Worm (Caenorhabditis elegans) whole organism, L2 larva: Measurements from ENCODE around the gene F40G9.8.
A peak's percentile ranks its signal among the peaks of the same experiment; 100 is the strongest.

Experiments used
- C34F6.9 ChIP-seq: fragments of 150-350 bp; optimal IDR thresholded peaks from 2 replicates; lab custom pipeline; 2014; ENCODE audit warnings: missing biosample characterization, missing genetic modification characterization
- F13H6.1 ChIP-seq: sonication (generic microtip); optimal IDR thresholded peaks from 2 replicates; lab custom pipeline; 2016; ENCODE audit warnings: missing genetic modification characterization, missing compliant biosample characterization
- ZK546.5 ChIP-seq: sonication (generic microtip); optimal IDR thresholded peaks from 2 replicates; lab custom pipeline; 2017; ENCODE audit warnings: missing biosample characterization, missing genetic modification characterization
- alr-1 ChIP-seq: fragments of 150-350 bp; optimal IDR thresholded peaks from 2 replicates; lab custom pipeline; 2014; ENCODE audit warnings: missing biosample characterization, missing genetic modification characterization
- aly-2 ChIP-seq: fragments of 150-350 bp; optimal IDR thresholded peaks from 2 replicates; lab custom pipeline; 2014; ENCODE audit warnings: missing biosample characterization, missing genetic modification characterization
- ama-1 ChIP-seq: fragments of 150-350 bp; optimal IDR thresholded peaks from 2 replicates; lab custom pipeline; 2018; ENCODE audit warnings: inconsistent platforms
- blmp-1 ChIP-seq: sonication (generic microtip); optimal IDR thresholded peaks from 2 replicates; lab custom pipeline; 2017; ENCODE audit warnings: missing genetic modification characterization, mild to moderate bottlenecking, missing compliant biosample characterization, antibody characterized with exemption, moderate library complexity; ENCODE audit not compliant: insufficient read depth
- ceh-82 ChIP-seq: fragments of 150-350 bp; optimal IDR thresholded peaks from 2 replicates; lab custom pipeline; 2014; ENCODE audit warnings: missing biosample characterization, missing genetic modification characterization
- crh-2 ChIP-seq: sonication (generic microtip); optimal IDR thresholded peaks from 2 replicates; lab custom pipeline; 2017; ENCODE audit warnings: missing biosample characterization, missing genetic modification characterization
- dmd-4 ChIP-seq: sonication (generic microtip); optimal IDR thresholded peaks from 2 replicates; lab custom pipeline; 2017; ENCODE audit warnings: missing biosample characterization, missing genetic modification characterization
- elt-1 ChIP-seq: fragments of 150-350 bp; optimal IDR thresholded peaks from 2 replicates; lab custom pipeline; 2014; ENCODE audit warnings: missing biosample characterization, missing genetic modification characterization
- elt-3 ChIP-seq: sonication (generic microtip); optimal IDR thresholded peaks from 2 replicates; lab custom pipeline; 2017; ENCODE audit warnings: missing biosample characterization, missing genetic modification characterization
- fos-1 ChIP-seq: fragments of 150-350 bp; optimal IDR thresholded peaks from 2 replicates; lab custom pipeline; 2014; ENCODE audit warnings: missing biosample characterization, missing genetic modification characterization
- lin-39 ChIP-seq: fragments of 150-350 bp; optimal IDR thresholded peaks from 2 replicates; lab custom pipeline; 2014; ENCODE audit warnings: missing biosample characterization, missing genetic modification reagents, missing genetic modification characterization
- mab-5 ChIP-seq: fragments of 150-350 bp; optimal IDR thresholded peaks from 2 replicates; lab custom pipeline; 2014; ENCODE audit warnings: missing biosample characterization, missing genetic modification characterization
- mbf-1 ChIP-seq: sonication (generic microtip); optimal IDR thresholded peaks from 2 replicates; lab custom pipeline; 2017; ENCODE audit warnings: missing biosample characterization, missing genetic modification characterization
- nhr-12 ChIP-seq: fragments of 150-350 bp; optimal IDR thresholded peaks from 2 replicates; lab custom pipeline; 2014; ENCODE audit warnings: missing biosample characterization, missing genetic modification characterization
- nhr-129 ChIP-seq: fragments of 150-350 bp; optimal IDR thresholded peaks from 2 replicates; lab custom pipeline; 2014; ENCODE audit warnings: missing biosample characterization, missing genetic modification characterization
- nhr-21 ChIP-seq: fragments of 150-350 bp; optimal IDR thresholded peaks from 2 replicates; lab custom pipeline; 2014; ENCODE audit warnings: missing biosample characterization, missing genetic modification characterization
- nhr-23 ChIP-seq: fragments of 150-350 bp; optimal IDR thresholded peaks from 2 replicates; lab custom pipeline; 2014; ENCODE audit warnings: missing biosample characterization, missing genetic modification reagents, missing genetic modification characterization
- nhr-237 ChIP-seq: fragments of 150-350 bp; optimal IDR thresholded peaks from 2 replicates; lab custom pipeline; 2014; ENCODE audit warnings: missing biosample characterization, missing genetic modification characterization
- nhr-25 ChIP-seq: fragments of 150-350 bp; sonication (generic microtip); optimal IDR thresholded peaks from 3 replicates; lab custom pipeline; 2014; ENCODE audit warnings: missing biosample characterization, missing genetic modification characterization
- nhr-6 ChIP-seq: fragments of 150-350 bp; optimal IDR thresholded peaks from 2 replicates; lab custom pipeline; 2014; ENCODE audit warnings: missing biosample characterization, missing genetic modification characterization
- nhr-77 ChIP-seq: fragments of 150-350 bp; optimal IDR thresholded peaks from 2 replicates; lab custom pipeline; 2014; ENCODE audit warnings: missing biosample characterization, missing genetic modification characterization
- peb-1 ChIP-seq: fragments of 150-350 bp; optimal IDR thresholded peaks from 2 replicates; lab custom pipeline; 2014; ENCODE audit warnings: missing biosample characterization, missing genetic modification characterization
- sem-4 ChIP-seq: fragments of 150-350 bp; optimal IDR thresholded peaks from 2 replicates; lab custom pipeline; 2014; ENCODE audit warnings: missing biosample characterization, missing genetic modification reagents, missing genetic modification characterization
- snpc-4 ChIP-seq: fragments of 150-350 bp; optimal IDR thresholded peaks from 2 replicates; lab custom pipeline; 2014; ENCODE audit warnings: missing biosample characterization, missing genetic modification characterization
- unc-39 ChIP-seq: fragments of 150-350 bp; optimal IDR thresholded peaks from 2 replicates; lab custom pipeline; 2014; ENCODE audit warnings: missing biosample characterization, missing genetic modification characterization
- unc-62 ChIP-seq: fragments of 150-350 bp; optimal IDR thresholded peaks from 2 replicates; lab custom pipeline; 2014; ENCODE audit warnings: missing biosample characterization, missing genetic modification reagents, missing genetic modification characterization
- zag-1 ChIP-seq: fragments of 150-350 bp; optimal IDR thresholded peaks from 2 replicates; lab custom pipeline; 2014; ENCODE audit warnings: missing biosample characterization, missing genetic modification characterization
- ztf-1 ChIP-seq: fragments of 200-800 bp; sonication (Bioruptor generic); conservative IDR thresholded peaks from 2 replicates; pipeline ENCODE4 v1.3.6; 2022; ENCODE audit warnings: missing genetic modification characterization, missing compliant biosample characterization

F40G9.8 gene

DNA sequence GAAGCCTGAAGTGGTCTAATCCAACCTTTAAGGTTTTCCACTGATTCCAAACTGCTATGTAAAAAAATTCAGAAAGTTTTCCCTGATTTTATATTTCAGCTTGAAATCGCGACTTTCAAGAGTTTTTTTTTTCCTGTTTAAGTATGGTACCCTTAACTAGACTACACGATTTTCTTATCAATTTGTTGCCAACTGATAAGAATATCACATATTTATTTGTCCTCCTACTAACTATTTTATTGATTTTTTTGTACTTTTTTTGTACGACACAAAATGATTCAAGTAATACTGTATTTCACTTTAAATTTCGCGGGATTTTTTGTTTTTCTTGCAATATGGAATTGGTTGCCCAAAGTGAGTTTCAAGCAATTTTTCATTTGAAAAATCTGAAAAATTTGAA, 18.4 kb upstream of the F40G9.8 start:
- TF ChIP-seq fos-1: peak; percentile 35
- no peak for TF ChIP-seq peb-1
- no peak for TF ChIP-seq elt-3
- TF ChIP-seq dmd-4 (tag; lab: Kevin White, UChicago): no peak
- TF ChIP-seq, all 48 proteins: peak for 1

DNA sequence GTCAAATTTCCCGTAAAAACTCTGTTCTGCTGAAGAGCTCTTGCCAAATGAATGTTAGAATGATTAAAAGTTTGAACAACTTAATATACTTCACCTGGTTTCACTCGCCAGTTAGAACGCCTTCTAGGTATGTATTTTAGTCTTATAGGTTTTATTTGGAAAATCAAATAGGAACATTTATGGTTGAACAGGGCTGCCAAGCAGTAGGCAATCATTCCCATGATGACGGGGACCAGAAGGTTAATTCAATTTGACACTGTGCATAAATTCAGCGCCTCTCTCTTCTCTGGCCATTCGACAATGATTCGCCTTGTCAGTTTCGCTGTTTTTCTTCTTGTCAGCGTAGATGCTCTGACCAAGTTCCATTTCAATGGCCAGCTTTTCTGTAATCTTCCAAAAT, 17.4 kb upstream of the F40G9.8 start, which contains the start of gene F40G9.15:
F40G9.15 (plus strand) TSS at position 301 of the 400 bp plus-strand sequence.
- TF ChIP-seq peb-1 (no peak), dmd-4 (tag; lab: Kevin White, UChicago) (no peak), sem-4 (tag; lab: Kevin White, UChicago) (no peak), mbf-1 (tag; lab: Kevin White, UChicago) (no peak), alr-1 (tag; lab: Kevin White, UChicago) (no peak), nhr-129 (tag; lab: Kevin White, UChicago) (no peak), lin-39 (tag; lab: Kevin White, UChicago) (no peak), elt-3 (no peak)
- TF ChIP-seq, all 48 proteins: peak for 0

DNA sequence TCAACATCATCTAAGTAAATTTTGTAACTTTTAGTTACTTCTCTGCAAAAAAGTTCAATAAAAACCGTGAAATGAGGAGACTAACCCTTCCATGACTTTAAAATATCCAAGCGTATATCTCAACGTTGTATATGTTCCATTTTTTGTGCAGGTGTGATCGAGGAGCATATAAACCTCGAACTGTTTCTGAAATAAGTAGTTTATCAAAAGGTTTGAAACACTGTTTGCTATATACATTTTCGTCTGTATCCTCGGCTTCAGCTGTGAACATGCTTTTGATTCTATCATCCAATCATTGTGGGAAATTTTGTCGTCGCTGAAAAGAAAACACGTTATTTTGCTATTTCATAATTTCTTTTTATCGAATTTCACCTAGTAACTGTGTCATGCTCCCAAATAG, 16.3 kb upstream of the F40G9.8 start, which contains the start of gene F40G9.5:
F40G9.5 (plus strand) TSS at position 301 of the 400 bp plus-strand sequence.
- TF ChIP-seq sem-4 (tag; lab: Kevin White, UChicago): no peak
- no peak for TF ChIP-seq elt-1
- no peak for TF ChIP-seq nhr-77 (tag; lab: Kevin White, UChicago)
- no peak for TF ChIP-seq F13H6.1 (tag; lab: Kevin White, UChicago)
- no peak for TF ChIP-seq nhr-237 (tag; lab: Kevin White, UChicago)
- no peak for TF ChIP-seq fos-1
- no peak for TF ChIP-seq ztf-1
- no peak for TF ChIP-seq C34F6.9
- TF ChIP-seq nhr-25: no peak
- no peak for TF ChIP-seq mab-5
- no peak for TF ChIP-seq lin-39 (tag; lab: Kevin White, UChicago)
- TF ChIP-seq, all 48 proteins: peak for 0

DNA sequence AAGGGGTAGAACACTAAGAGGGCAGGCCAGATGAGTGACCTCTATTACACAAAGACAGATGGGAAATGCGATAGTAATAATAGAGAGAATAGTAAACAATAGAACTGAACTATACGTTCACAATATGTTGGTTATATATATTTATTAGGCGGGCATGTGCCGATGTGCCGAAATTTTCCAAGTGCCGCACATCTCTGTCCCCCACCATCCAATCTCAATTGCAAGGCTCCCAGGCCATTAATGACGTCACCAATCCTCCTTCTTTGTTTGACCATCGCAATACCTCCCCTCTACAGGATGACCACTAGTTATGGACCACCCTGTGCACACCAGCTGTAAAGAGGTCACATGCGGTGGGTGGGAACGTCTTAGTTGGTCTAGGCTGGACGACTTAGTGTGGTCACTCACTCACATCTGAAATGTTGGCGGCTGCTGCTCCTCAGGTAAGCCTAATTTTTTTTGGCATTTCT, 14.5 kb upstream of the F40G9.8 start, which contains the start of gene F40G9.6:
F40G9.6 (plus strand) TSS at position 420 of the 470 bp plus-strand sequence.
- TF ChIP-seq mab-5 (no peak), nhr-21 (tag; lab: Kevin White, UChicago) (no peak), crh-2 (tag; lab: Kevin White, UChicago) (no peak), elt-3 (no peak), dmd-4 (tag; lab: Kevin White, UChicago) (no peak)

DNA sequence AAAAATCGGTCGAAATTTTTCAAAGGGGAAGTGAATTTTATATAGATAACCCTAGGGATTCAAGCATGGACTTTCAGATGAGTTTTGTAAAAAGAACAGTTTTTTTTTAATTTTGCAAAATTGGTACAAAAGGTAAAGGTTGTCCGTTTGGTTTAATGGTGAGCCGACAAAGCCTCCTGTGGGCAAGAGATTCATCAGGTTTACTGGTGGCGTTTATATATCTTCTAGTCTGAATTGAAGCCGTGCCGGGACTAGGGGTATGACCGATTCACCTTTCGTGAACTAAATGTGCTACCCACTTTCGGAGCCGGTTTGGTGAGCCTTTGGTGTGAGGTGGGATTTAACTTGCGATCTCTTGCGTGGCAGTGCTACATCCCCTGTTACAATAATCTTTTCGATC, 13.5 kb upstream of the F40G9.8 start:
- no peak for TF ChIP-seq ZK546.5
- TF ChIP-seq zag-1 (tag; lab: Kevin White, UChicago): no peak
- TF ChIP-seq unc-62 (GFP tag; lab: Kevin White, UChicago): no peak
- TF ChIP-seq C34F6.9: no peak
- no peak for TF ChIP-seq nhr-6 (tag; lab: Kevin White, UChicago)
- no peak for TF ChIP-seq nhr-23 (tag; lab: Kevin White, UChicago)
- no peak for TF ChIP-seq fos-1
- no peak for TF ChIP-seq nhr-12
- no peak for TF ChIP-seq ceh-82 (tag; lab: Kevin White, UChicago)
- no peak for TF ChIP-seq sem-4 (tag; lab: Kevin White, UChicago)
- TF ChIP-seq lin-39 (tag; lab: Kevin White, UChicago): no peak
- no peak for TF ChIP-seq ama-1 (lab: Kevin White, UChicago)
- TF ChIP-seq F13H6.1 (tag; lab: Kevin White, UChicago): no peak
- TF ChIP-seq aly-2: no peak
- no peak for TF ChIP-seq nhr-77 (tag; lab: Kevin White, UChicago)
- TF ChIP-seq unc-39: no peak
- no peak for TF ChIP-seq blmp-1 (tag; lab: Kevin White, UChicago)
- no peak for TF ChIP-seq nhr-25

DNA sequence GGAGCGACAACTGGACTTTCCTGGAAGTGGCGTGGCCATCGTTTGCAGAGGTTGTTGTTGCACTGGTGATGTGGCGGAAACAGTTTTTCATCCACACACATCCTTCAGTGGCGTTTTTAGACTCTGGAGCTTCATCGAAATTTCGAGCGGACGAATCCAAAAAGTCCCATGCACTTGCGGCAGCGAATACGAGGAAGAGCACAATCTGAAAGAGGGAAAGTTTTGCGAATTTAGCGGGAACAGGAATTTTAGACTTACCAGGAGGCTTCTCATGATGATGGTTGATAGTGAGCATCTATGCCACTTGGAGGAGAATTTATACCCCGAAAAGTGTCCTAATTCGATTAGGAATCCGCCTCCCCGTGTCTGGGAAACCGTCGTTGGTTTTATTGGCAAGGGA, 13.0 kb upstream of the F40G9.8 start, which contains the start of gene F40G9.14:
F40G9.14 (minus strand) TSS at position 101 of the 400 bp plus-strand sequence.
- TF ChIP-seq unc-62 (GFP tag; lab: Kevin White, UChicago): no peak

DNA sequence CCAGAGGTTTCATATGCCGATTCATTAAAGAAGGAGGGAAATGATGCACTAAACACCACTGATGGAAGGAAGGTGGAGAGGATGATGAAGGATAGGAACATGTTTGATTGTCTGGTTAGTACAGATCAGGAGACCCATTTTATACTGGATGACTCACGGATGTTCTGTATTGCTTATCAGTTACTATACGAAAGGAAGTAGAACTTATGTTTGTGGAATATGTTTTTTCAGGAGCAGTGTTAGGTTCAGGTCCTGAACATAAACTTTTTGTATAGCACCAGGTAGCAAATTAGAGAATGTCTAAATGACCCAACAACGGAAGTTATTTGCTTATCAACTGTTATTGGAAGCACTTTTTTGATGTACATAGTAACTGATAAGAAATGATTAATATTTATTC, 11.1 kb upstream of the F40G9.8 start, which contains the start of gene clec-148:
clec-148 (minus strand) TSS at position 101 of the 400 bp plus-strand sequence.
- peak; percentile 53 for TF ChIP-seq fos-1
- TF ChIP-seq snpc-4 (tag; lab: Kevin White, UChicago): no peak
